Worm (Caenorhabditis elegans) whole organism, early embryonic: ENCODE results near the gene sek-4.

Experiments
- ama-1 ChIP-seq: fragments of 150-350 bp; optimal IDR thresholded peaks from 2 replicates; lab custom pipeline; 2014
- flt-1 ChIP-seq: fragments of 200-800 bp; sonication (Bioruptor generic); IDR thresholded peaks from 2 replicates; pipeline ENCODE4 v1.3.6; 2022; ENCODE audit warnings: missing genetic modification characterization, missing compliant biosample characterization
- hmg-4 ChIP-seq: fragments of 200-800 bp; sonication (Bioruptor generic); optimal IDR thresholded peaks from 2 replicates; lab custom pipeline; 2018; ENCODE audit warnings: mild to moderate bottlenecking, missing genetic modification characterization, missing compliant biosample characterization
- hnd-1 ChIP-seq: sonication (generic microtip); optimal IDR thresholded peaks from 2 replicates; lab custom pipeline; 2016; ENCODE audit warnings: missing genetic modification characterization, missing compliant biosample characterization
- sea-1 ChIP-seq: fragments of 200-800 bp; sonication (Bioruptor generic); conservative IDR thresholded peaks from 2 replicates; pipeline ENCODE4 v1.3.6; 2022; ENCODE audit warnings: missing genetic modification characterization, missing compliant biosample characterization

DNA sequence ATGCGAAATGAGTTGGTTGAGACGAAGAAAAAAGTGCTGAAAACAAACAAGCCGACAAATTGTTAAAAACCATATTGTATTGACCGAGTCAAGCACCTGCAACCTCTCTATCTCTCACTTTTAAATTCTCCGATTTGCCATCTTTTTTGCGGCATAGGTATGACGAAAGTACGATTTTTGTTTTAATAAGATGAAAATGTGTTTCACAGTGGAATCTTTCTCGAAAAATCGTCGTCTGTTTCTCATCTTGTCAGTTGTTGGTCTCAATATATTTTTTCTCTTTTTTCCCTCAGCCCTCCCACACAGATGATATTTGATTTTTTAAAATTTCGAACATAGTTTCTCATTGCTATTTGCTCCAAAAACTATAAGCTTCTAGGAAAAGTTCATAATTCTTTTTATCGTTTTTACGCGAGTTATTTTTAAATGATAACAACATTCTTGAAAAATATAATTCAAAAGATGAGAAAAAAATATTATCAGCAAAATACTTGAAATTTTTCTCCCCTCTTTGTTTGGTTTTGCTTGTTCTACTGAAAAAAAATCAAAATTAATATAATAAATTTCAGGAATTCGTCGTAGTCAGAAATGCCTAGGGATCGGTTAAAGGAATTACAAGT, 26.2 kb upstream of the sek-4 start, which contains the start of gene syx-3:
- TF ChIP-seq hnd-1 (tag; lab: Kevin White, UChicago) (no peak), sea-1 (GFP tag; lab: Robert Waterston, UW) (no peak), ama-1 (lab: Kevin White, UChicago) (no peak), hmg-4 (GFP tag; lab: Kevin White, UChicago) (no peak), flt-1 (GFP tag; lab: Robert Waterston, UW) (no peak)
